Worm (Caenorhabditis elegans) whole organism, mixed stage, embryonic: Measurements from ENCODE around the gene T07F12.2.

ENCODE experiments used
- M03D4.4 ChIP-seq: sonication (generic microtip); optimal IDR thresholded peaks from 2 replicates; lab custom pipeline; 2017; ENCODE audit warnings: mild to moderate bottlenecking, missing genetic modification characterization, missing compliant biosample characterization
- bed-3 ChIP-seq: fragments of 200-800 bp; sonication (Bioruptor generic); optimal IDR thresholded peaks from 3 replicates; lab custom pipeline; 2018; ENCODE audit warnings: mild to moderate bottlenecking, missing genetic modification characterization, moderate library complexity, missing compliant biosample characterization
- blmp-1 ChIP-seq: fragments of 150-350 bp; optimal IDR thresholded peaks from 2 replicates; lab custom pipeline; 2014; ENCODE audit warnings: missing biosample characterization, missing genetic modification characterization
- ceh-39 ChIP-seq: fragments of 150-350 bp; optimal IDR thresholded peaks from 2 replicates; lab custom pipeline; 2014; ENCODE audit warnings: missing biosample characterization, missing genetic modification characterization
- ceh-43 ChIP-seq: fragments of 200-800 bp; sonication (Bioruptor generic); optimal IDR thresholded peaks from 2 replicates; lab custom pipeline; 2018; ENCODE audit warnings: mild to moderate bottlenecking, missing genetic modification characterization, moderate library complexity, missing compliant biosample characterization
- ceh-83 ChIP-seq: fragments of 200-800 bp; sonication (Bioruptor generic); optimal IDR thresholded peaks from 2 replicates; lab custom pipeline; 2018; ENCODE audit warnings: mild to moderate bottlenecking, missing genetic modification characterization, missing compliant biosample characterization
- ces-1 ChIP-seq: fragments of 150-350 bp; optimal IDR thresholded peaks from 2 replicates; lab custom pipeline; 2014; ENCODE audit warnings: missing biosample characterization, missing genetic modification reagents, missing genetic modification characterization
- drap-1 ChIP-seq: fragments of 200-800 bp; sonication (Bioruptor generic); optimal IDR thresholded peaks from 3 replicates; lab custom pipeline; 2018; ENCODE audit warnings: mild to moderate bottlenecking, missing genetic modification characterization, missing compliant biosample characterization
- elt-1 ChIP-seq: sonication (generic microtip); optimal IDR thresholded peaks from 2 replicates; lab custom pipeline; 2017; ENCODE audit warnings: missing genetic modification characterization, mild to moderate bottlenecking, missing compliant biosample characterization, antibody characterized with exemption, moderate library complexity, borderline replicate concordance; ENCODE audit not compliant: insufficient read depth
- elt-3 ChIP-seq: fragments of 150-350 bp; optimal IDR thresholded peaks from 2 replicates; lab custom pipeline; 2014; ENCODE audit warnings: missing biosample characterization, missing genetic modification characterization
- flh-1 ChIP-seq: fragments of 200-800 bp; sonication (Bioruptor generic); optimal IDR thresholded peaks from 2 replicates; lab custom pipeline; 2018; ENCODE audit warnings: mild to moderate bottlenecking, missing genetic modification characterization, moderate library complexity, missing compliant biosample characterization
- ham-2 ChIP-seq: fragments of 200-800 bp; sonication (Bioruptor generic); optimal IDR thresholded peaks from 2 replicates; lab custom pipeline; 2018; ENCODE audit warnings: mild to moderate bottlenecking, missing genetic modification characterization, missing compliant biosample characterization
- hlh-1 ChIP-seq: fragments of 150-350 bp; optimal IDR thresholded peaks from 2 replicates; lab custom pipeline; 2014; ENCODE audit warnings: missing biosample characterization, missing genetic modification reagents, missing genetic modification characterization
- lin-32 ChIP-seq: fragments of 200-800 bp; sonication (Bioruptor generic); optimal IDR thresholded peaks from 2 replicates; lab custom pipeline; 2018; ENCODE audit warnings: mild to moderate bottlenecking, missing genetic modification characterization, missing compliant biosample characterization
- lsy-2 ChIP-seq: fragments of 150-350 bp; optimal IDR thresholded peaks from 2 replicates; lab custom pipeline; 2014; ENCODE audit warnings: missing biosample characterization, missing genetic modification characterization
- mep-1 ChIP-seq: fragments of 150-350 bp; optimal IDR thresholded peaks from 2 replicates; lab custom pipeline; 2017; ENCODE audit warnings: missing biosample characterization, missing genetic modification reagents, missing genetic modification characterization, inconsistent platforms
- mls-2 ChIP-seq: sonication (generic microtip); optimal IDR thresholded peaks from 2 replicates; lab custom pipeline; 2016; ENCODE audit warnings: mild to moderate bottlenecking, missing genetic modification characterization, moderate library complexity, missing compliant biosample characterization
- nhr-12 ChIP-seq: fragments of 150-350 bp; optimal IDR thresholded peaks from 2 replicates; lab custom pipeline; 2014; ENCODE audit warnings: missing biosample characterization, missing genetic modification characterization
- nhr-2 ChIP-seq: fragments of 150-350 bp; optimal IDR thresholded peaks from 2 replicates; lab custom pipeline; 2014; ENCODE audit warnings: missing biosample characterization, missing genetic modification characterization
- nhr-237 ChIP-seq: fragments of 150-350 bp; optimal IDR thresholded peaks from 2 replicates; lab custom pipeline; 2014; ENCODE audit warnings: missing biosample characterization, missing genetic modification characterization
- nhr-28 ChIP-seq: fragments of 150-350 bp; optimal IDR thresholded peaks from 2 replicates; lab custom pipeline; 2014; ENCODE audit warnings: missing biosample characterization, missing genetic modification characterization
- nhr-76 ChIP-seq: sonication (generic microtip); optimal IDR thresholded peaks from 2 replicates; lab custom pipeline; 2017; ENCODE audit warnings: missing biosample characterization, missing genetic modification characterization
- pha-4 ChIP-seq: fragments of 150-350 bp; optimal IDR thresholded peaks from 2 replicates; lab custom pipeline; 2018; ENCODE audit warnings: missing biosample characterization, missing genetic modification reagents, missing genetic modification characterization
- sem-2 ChIP-seq: fragments of 200-800 bp; sonication (Bioruptor generic); optimal IDR thresholded peaks from 2 replicates; lab custom pipeline; 2018; ENCODE audit warnings: mild to moderate bottlenecking, missing genetic modification characterization, missing compliant biosample characterization
- snpc-4 ChIP-seq: fragments of 150-350 bp; optimal IDR thresholded peaks from 2 replicates; lab custom pipeline; 2014; ENCODE audit warnings: missing biosample characterization, missing genetic modification characterization
- sptf-1 ChIP-seq: sonication (generic microtip); optimal IDR thresholded peaks from 2 replicates; lab custom pipeline; 2017; ENCODE audit warnings: mild to moderate bottlenecking, missing genetic modification characterization, moderate library complexity, missing compliant biosample characterization
- tbx-8 ChIP-seq: fragments of 200-800 bp; sonication (Bioruptor generic); optimal IDR thresholded peaks from 2 replicates; lab custom pipeline; 2018; ENCODE audit warnings: mild to moderate bottlenecking, missing genetic modification characterization, moderate library complexity, missing compliant biosample characterization
- unc-120 ChIP-seq: sonication (generic microtip); optimal IDR thresholded peaks from 2 replicates; lab custom pipeline; 2017; ENCODE audit warnings: missing genetic modification characterization, missing compliant biosample characterization; ENCODE audit not compliant: poor library complexity, severe bottlenecking
- unc-39 ChIP-seq: fragments of 150-350 bp; optimal IDR thresholded peaks from 2 replicates; lab custom pipeline; 2014; ENCODE audit warnings: missing biosample characterization, missing genetic modification characterization
- unc-62 ChIP-seq: fragments of 150-350 bp; optimal IDR thresholded peaks from 2 replicates; lab custom pipeline; 2014; ENCODE audit warnings: missing biosample characterization, missing genetic modification reagents, missing genetic modification characterization
- zip-8 ChIP-seq: fragments of 150-350 bp; optimal IDR thresholded peaks from 2 replicates; lab custom pipeline; 2014; ENCODE audit warnings: missing biosample characterization, missing genetic modification characterization
- ztf-11 ChIP-seq: fragments of 150-350 bp; optimal IDR thresholded peaks from 2 replicates; lab custom pipeline; 2014; ENCODE audit warnings: missing biosample characterization, missing genetic modification characterization

Gene T07F12.2

DNA sequence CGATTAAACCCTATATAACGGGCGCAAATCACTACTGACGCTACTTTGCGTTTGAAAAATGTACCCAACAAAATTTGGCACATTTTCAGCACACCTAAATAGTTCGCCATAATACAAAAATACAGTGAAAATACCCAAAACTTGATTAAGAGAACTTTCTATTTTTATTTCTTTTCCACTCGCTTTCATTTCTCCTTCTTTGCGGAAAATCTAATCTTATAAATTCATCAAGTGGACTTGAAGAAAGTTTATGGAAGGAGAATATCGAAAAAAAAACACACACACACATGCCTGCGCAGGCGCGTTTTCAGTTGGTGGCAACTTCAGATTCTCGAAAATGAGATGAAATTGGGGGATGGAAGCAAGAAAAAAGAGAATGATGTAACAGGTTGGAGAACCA lies 14.7 kb upstream of the T07F12.2 start:
- TF ChIP-seq unc-62 (no peak), M03D4.4 (no peak)
- TF ChIP-seq, all 35 proteins: peak for 0

DNA sequence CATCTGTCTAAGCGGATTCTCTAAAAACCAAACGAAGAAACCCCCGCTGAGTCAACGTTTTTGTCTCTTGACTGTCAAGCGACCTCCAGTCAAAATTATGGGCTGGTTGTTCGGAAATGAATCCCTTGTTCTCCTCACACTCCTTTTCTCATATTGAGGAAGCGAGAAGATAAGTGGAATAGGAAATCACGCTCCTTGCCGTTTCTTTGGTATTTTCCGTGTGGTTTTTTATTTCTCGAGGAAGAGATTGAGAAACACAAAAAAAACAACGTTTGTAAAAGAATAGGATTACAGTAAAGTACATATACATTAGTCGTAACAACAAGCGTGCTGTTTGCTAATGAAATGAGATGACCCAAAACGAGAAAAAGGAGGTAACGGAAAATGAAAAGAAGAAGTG lies 13.1 kb upstream of the T07F12.2 start, which contains the start of gene tsp-14:
Gene tsp-14, minus strand, starts transcription at position 62 of the 400 bp plus-strand sequence.
- TF ChIP-seq elt-3 (tag; lab: Kevin White, UChicago) (no peak), bed-3 (no peak), flh-1 (GFP tag; lab: Kevin White, UChicago) (no peak), unc-62 (no peak), nhr-2 (tag; lab: Kevin White, UChicago) (no peak), nhr-28 (no peak), hlh-1 (tag; lab: Kevin White, UChicago) (no peak), lin-32 (no peak)

DNA sequence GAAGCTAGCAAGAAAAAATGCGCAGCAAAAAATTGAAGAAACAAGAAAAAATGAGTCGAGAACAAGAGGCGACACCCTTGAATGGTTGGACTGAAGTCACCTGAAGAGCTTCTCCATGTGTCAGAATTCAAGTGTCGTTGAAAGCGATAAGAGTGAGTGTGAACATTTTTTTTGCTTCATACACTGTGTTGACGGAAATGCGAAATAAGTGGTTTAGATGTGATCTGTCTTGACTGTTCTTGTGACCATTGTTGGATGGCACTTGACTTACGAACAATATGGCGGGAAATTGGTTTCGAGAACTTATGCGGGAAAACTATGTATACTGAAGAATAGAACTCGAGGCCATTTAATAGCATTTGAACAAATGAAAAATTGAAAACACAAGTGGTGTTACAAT lies 10.0 kb upstream of the T07F12.2 start:
- TF ChIP-seq nhr-12 (tag; lab: Kevin White, UChicago) (no peak), elt-1 (tag; lab: Kevin White, UChicago) (no peak), ham-2 (GFP tag; lab: Kevin White, UChicago) (no peak), ceh-39 (tag; lab: Kevin White, UChicago) (no peak), flh-1 (GFP tag; lab: Kevin White, UChicago) (no peak), snpc-4 (tag; lab: Kevin White, UChicago) (no peak), mls-2 (tag; lab: Kevin White, UChicago) (no peak), unc-120 (tag; lab: Kevin White, UChicago) (no peak), nhr-2 (tag; lab: Kevin White, UChicago) (no peak), mep-1 (tag; lab: Kevin White, UChicago) (no peak), unc-39 (no peak), blmp-1 (no peak), ceh-83 (GFP tag; lab: Kevin White, UChicago) (no peak), sptf-1 (tag; lab: Kevin White, UChicago) (no peak), M03D4.4 (no peak), nhr-76 (no peak), hlh-1 (tag; lab: Kevin White, UChicago) (no peak), ztf-11 (tag; lab: Kevin White, UChicago) (no peak), pha-4 (tag; lab: Kevin White, UChicago) (no peak), tbx-8 (GFP tag; lab: Kevin White, UChicago) (no peak)

DNA sequence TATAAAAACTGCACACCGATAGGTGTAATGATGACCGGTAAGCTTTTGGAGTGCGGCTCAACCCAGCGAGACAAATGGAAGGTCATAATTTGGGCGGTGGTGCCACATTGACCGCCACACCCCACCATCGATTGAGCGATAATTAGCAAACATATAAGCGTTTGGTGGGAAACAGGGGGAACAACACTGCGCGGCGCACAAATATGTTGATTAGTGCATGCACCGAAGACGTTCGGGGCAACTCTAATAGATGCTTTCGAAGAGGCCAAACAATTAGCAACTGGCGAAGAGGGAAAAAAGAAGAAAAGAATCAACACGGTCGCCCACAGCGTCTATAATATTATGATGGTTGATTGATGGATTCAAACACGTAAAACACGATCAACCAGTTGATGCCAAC lies 8.7 kb upstream of the T07F12.2 start:
- TF ChIP-seq hlh-1 (tag; lab: Kevin White, UChicago) (no peak), nhr-28 (no peak), ces-1 (GFP tag; lab: Kevin White, UChicago) (peak; percentile 17), ceh-43 (GFP tag; lab: Kevin White, UChicago) (no peak), mls-2 (tag; lab: Kevin White, UChicago) (peak; percentile 41), drap-1 (GFP tag; lab: Kevin White, UChicago) (no peak), pha-4 (tag; lab: Kevin White, UChicago) (no peak), bed-3 (no peak), sptf-1 (tag; lab: Kevin White, UChicago) (peak; percentile 0), tbx-8 (GFP tag; lab: Kevin White, UChicago) (no peak), nhr-2 (tag; lab: Kevin White, UChicago) (peak; percentile 30), ham-2 (GFP tag; lab: Kevin White, UChicago) (no peak)

DNA sequence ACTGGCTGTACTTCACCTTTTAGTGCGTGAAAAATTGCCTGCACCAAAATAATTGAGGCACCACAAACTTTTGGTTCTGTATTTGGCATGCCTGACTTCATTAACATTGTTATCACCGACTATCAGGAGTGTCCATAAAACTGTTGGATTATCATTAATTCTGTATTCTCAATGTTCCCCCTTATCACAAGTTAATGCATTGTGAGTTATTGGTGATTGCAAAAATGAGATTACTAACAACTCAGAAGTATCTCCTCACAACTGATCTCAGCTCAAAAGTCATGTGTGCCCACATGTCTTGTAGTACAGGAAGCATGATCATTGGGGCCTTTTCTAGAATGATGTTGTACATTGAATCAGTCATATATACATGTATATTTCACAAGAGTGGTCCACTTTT lies 4.4 kb upstream of the T07F12.2 start, which contains the start of gene arrd-23:
Gene arrd-23, plus strand, starts transcription at position 301 of the 400 bp plus-strand sequence.
- TF ChIP-seq sptf-1 (tag; lab: Kevin White, UChicago) (no peak), M03D4.4 (no peak), nhr-28 (no peak), lsy-2 (tag; lab: Kevin White, UChicago) (no peak), hlh-1 (tag; lab: Kevin White, UChicago) (no peak), lin-32 (no peak), pha-4 (tag; lab: Kevin White, UChicago) (no peak), tbx-8 (GFP tag; lab: Kevin White, UChicago) (no peak), ces-1 (GFP tag; lab: Kevin White, UChicago) (no peak), zip-8 (tag; lab: Kevin White, UChicago) (no peak), unc-39 (no peak), drap-1 (GFP tag; lab: Kevin White, UChicago) (no peak), mep-1 (tag; lab: Kevin White, UChicago) (no peak), flh-1 (GFP tag; lab: Kevin White, UChicago) (no peak), nhr-237 (tag; lab: Kevin White, UChicago) (no peak), unc-62 (no peak), nhr-12 (tag; lab: Kevin White, UChicago) (no peak), nhr-2 (tag; lab: Kevin White, UChicago) (no peak), elt-1 (tag; lab: Kevin White, UChicago) (no peak), sem-2 (GFP tag; lab: Kevin White, UChicago) (no peak)
- TF ChIP-seq, all 35 proteins: peak for 0
